Fruit fly (Drosophila melanogaster) whole organism, embryonic: Measurements from ENCODE around the gene CG11382.

Source experiments
- B-H1 ChIP-seq: fragments of 200-800 bp; sonication (Bioruptor generic); IDR thresholded peaks from 3 replicates; pipeline ENCODE4 v1.3.6; 2022; ENCODE audit warnings: missing biosample characterization, missing genetic modification characterization
- CG11093 ChIP-seq: fragments of 200-800 bp; sonication (Bioruptor generic); IDR thresholded peaks from 3 replicates; pipeline ENCODE4 v1.3.6; 2022; ENCODE audit warnings: missing biosample characterization, missing genetic modification characterization
- CG1233 ChIP-seq: fragments of 200-800 bp; sonication (Bioruptor generic); optimal IDR thresholded peaks from 4 replicates; lab custom pipeline; 2018; ENCODE audit warnings: missing biosample characterization, mild to moderate bottlenecking, missing genetic modification characterization
- CG13287 ChIP-seq: fragments of 200-800 bp; sonication (Bioruptor generic); IDR thresholded peaks from 2 replicates; pipeline ENCODE4 v1.3.6; 2022; ENCODE audit warnings: missing biosample characterization, missing genetic modification characterization; ENCODE audit not compliant: partially characterized antibody
- CG14860 ChIP-seq: fragments of 200-800 bp; sonication (Bioruptor generic); IDR thresholded peaks from 3 replicates; pipeline ENCODE4 v1.3.6; 2022; ENCODE audit warnings: missing biosample characterization, missing genetic modification characterization; ENCODE audit not compliant: partially characterized antibody
- CG15073 ChIP-seq: fragments of 200-800 bp; sonication (Bioruptor generic); optimal IDR thresholded peaks from 2 replicates; lab custom pipeline; 2016; ENCODE audit warnings: missing biosample characterization, missing genetic modification characterization
- CG3847 ChIP-seq: fragments of 200-800 bp; sonication (Bioruptor generic); IDR thresholded peaks from 2 replicates; pipeline ENCODE4 v1.3.6; 2022; ENCODE audit warnings: missing biosample characterization, missing genetic modification characterization
- CG4360 ChIP-seq: fragments of 200-800 bp; sonication (Bioruptor generic); IDR thresholded peaks from 2 replicates; pipeline ENCODE4 v1.3.6; 2022; ENCODE audit warnings: missing biosample characterization, missing genetic modification characterization
- CG9797 ChIP-seq: fragments of 200-800 bp; sonication (Bioruptor generic); optimal IDR thresholded peaks from 3 replicates; lab custom pipeline; 2018; ENCODE audit warnings: missing biosample characterization, mild to moderate bottlenecking, missing genetic modification characterization
- D19A ChIP-seq: fragments of 200-800 bp; optimal IDR thresholded peaks from 3 replicates; lab custom pipeline; 2019; ENCODE audit warnings: missing biosample characterization, mild to moderate bottlenecking, missing genetic modification characterization, moderate library complexity
- E2f1 ChIP-seq: fragments of 200-800 bp; sonication (Bioruptor generic); IDR thresholded peaks from 2 replicates; pipeline ENCODE4 v1.3.6; 2022; ENCODE audit warnings: missing biosample characterization, missing genetic modification characterization
- HHEX ChIP-seq: fragments of 200-800 bp; sonication (Bioruptor generic); optimal IDR thresholded peaks from 3 replicates; lab custom pipeline; 2017; ENCODE audit warnings: missing biosample characterization, mild to moderate bottlenecking, missing genetic modification characterization, missing genetic modification reagents
- HLH4C ChIP-seq: fragments of 200-800 bp; sonication (Bioruptor generic); IDR thresholded peaks from 3 replicates; pipeline ENCODE4 v1.3.6; 2022; ENCODE audit warnings: missing biosample characterization, missing genetic modification characterization; ENCODE audit not compliant: partially characterized antibody
- HmgD ChIP-seq: fragments of 200-800 bp; sonication (Bioruptor generic); optimal IDR thresholded peaks from 3 replicates; lab custom pipeline; 2016; ENCODE audit warnings: missing biosample characterization, missing genetic modification characterization
- Lim3 ChIP-seq: fragments of 200-800 bp; sonication (Bioruptor generic); IDR thresholded peaks from 2 replicates; pipeline ENCODE4 v1.3.6; 2022; ENCODE audit warnings: missing biosample characterization, missing genetic modification characterization
- PHDP ChIP-seq: fragments of 200-800 bp; sonication (Bioruptor generic); optimal IDR thresholded peaks from 3 replicates; lab custom pipeline; 2018; ENCODE audit warnings: missing biosample characterization, mild to moderate bottlenecking, missing genetic modification characterization, moderate library complexity
- Ravus ChIP-seq: fragments of 200-800 bp; sonication (Bioruptor generic); IDR thresholded peaks from 2 replicates; pipeline ENCODE4 v1.3.6; 2022; ENCODE audit warnings: missing biosample characterization, missing genetic modification characterization
- Taf1 ChIP-seq: fragments of 200-800 bp; sonication (Bioruptor generic); IDR thresholded peaks from 2 replicates; pipeline ENCODE4 v1.3.6; 2022; ENCODE audit warnings: missing biosample characterization, missing genetic modification characterization
- Trl ChIP-seq, 3 experiments: fragments of >200 bp in 2 of 3; fragments of 200-800 bp in 1 of 3; sonication (Bioruptor generic) in 1 of 3; optimal IDR thresholded peaks; 2 replicates in 1 of 3; 3 replicates in 2 of 3; lab custom pipeline; 2016 to 2017; ENCODE audit warnings: missing biosample characterization in 1 of 3, missing genetic modification characterization in 1 of 3
- az2 ChIP-seq: fragments of 200-800 bp; sonication (Bioruptor generic); optimal IDR thresholded peaks from 3 replicates; lab custom pipeline; 2016; ENCODE audit warnings: missing biosample characterization, missing genetic modification characterization
- bigmax ChIP-seq: fragments of 200-800 bp; sonication (Bioruptor generic); optimal IDR thresholded peaks from 2 replicates; lab custom pipeline; 2018; ENCODE audit warnings: missing biosample characterization, mild to moderate bottlenecking, missing genetic modification characterization
- caup ChIP-seq: fragments of 200-800 bp; sonication (Bioruptor generic); optimal IDR thresholded peaks from 3 replicates; lab custom pipeline; 2017; ENCODE audit warnings: missing biosample characterization, mild to moderate bottlenecking, missing genetic modification characterization, moderate library complexity; ENCODE audit not compliant: severe bottlenecking
- cwo ChIP-seq: fragments of 200-800 bp; sonication (Bioruptor generic); optimal IDR thresholded peaks from 3 replicates; lab custom pipeline; 2017; ENCODE audit warnings: missing biosample characterization, missing genetic modification characterization, mild to moderate bottlenecking, moderate library complexity, missing genetic modification reagents
- dati ChIP-seq: fragments of 200-800 bp; sonication (Bioruptor generic); IDR thresholded peaks from 2 replicates; pipeline ENCODE4 v1.3.6; 2022; ENCODE audit warnings: missing biosample characterization, missing genetic modification characterization
- gt ChIP-seq: fragments of 200-800 bp; sonication (Bioruptor generic); IDR thresholded peaks from 2 replicates; pipeline ENCODE4 v1.3.6; 2022; ENCODE audit warnings: missing biosample characterization, missing genetic modification characterization
- kay ChIP-seq: fragments of 200-800 bp; sonication (Bioruptor generic); optimal IDR thresholded peaks from 2 replicates; lab custom pipeline; 2016; ENCODE audit warnings: missing biosample characterization, missing genetic modification characterization
- pb ChIP-seq: fragments of 200-800 bp; sonication (Bioruptor generic); optimal IDR thresholded peaks from 3 replicates; lab custom pipeline; 2016; ENCODE audit warnings: missing biosample characterization, missing genetic modification characterization
- peb ChIP-seq: fragments of 200-800 bp; sonication (Bioruptor generic); IDR thresholded peaks from 2 replicates; pipeline ENCODE4 v1.3.6; 2022; ENCODE audit warnings: missing biosample characterization, missing genetic modification characterization
- rib ChIP-seq: fragments of 200-800 bp; sonication (Bioruptor generic); IDR thresholded peaks from 2 replicates; pipeline ENCODE4 v1.3.6; 2022; ENCODE audit warnings: missing biosample characterization, missing genetic modification characterization
- row ChIP-seq: fragments of 200-800 bp; sonication (Bioruptor generic); IDR thresholded peaks from 3 replicates; pipeline ENCODE4 v1.3.6; 2022; ENCODE audit warnings: missing biosample characterization, missing genetic modification characterization
- slp2 ChIP-seq: fragments of 200-800 bp; sonication (Bioruptor generic); optimal IDR thresholded peaks from 2 replicates; lab custom pipeline; 2016; ENCODE audit warnings: missing biosample characterization, missing genetic modification characterization
- sqz ChIP-seq: fragments of 200-800 bp; sonication (Bioruptor generic); optimal IDR thresholded peaks from 3 replicates; lab custom pipeline; 2018; ENCODE audit warnings: missing biosample characterization, mild to moderate bottlenecking, missing genetic modification characterization
- tio ChIP-seq: fragments of 200-800 bp; sonication (Bioruptor generic); optimal IDR thresholded peaks from 2 replicates; lab custom pipeline; 2017; ENCODE audit warnings: missing biosample characterization, missing genetic modification characterization, inconsistent platforms
- twi ChIP-seq: fragments of 200-800 bp; optimal IDR thresholded peaks from 2 replicates; lab custom pipeline; 2019; ENCODE audit warnings: missing biosample characterization, mild to moderate bottlenecking, missing genetic modification characterization, moderate library complexity
- z ChIP-seq: fragments of 200-800 bp; sonication (Bioruptor generic); IDR thresholded peaks from 3 replicates; pipeline ENCODE4 v1.3.6; 2022; ENCODE audit warnings: missing biosample characterization, missing genetic modification characterization

Gene CG11382

dm6 chrX:1181320-1181719 is 28.4 kb upstream of the CG11382 start, which contains the start of gene CG14627:
TSS of gene CG14627 (plus strand) at chrX:1181620.
- no peak for TF ChIP-seq CG3847 (GFP tag; lab: Robert Waterston, UW)
- TF ChIP-seq HmgD (GFP tag; lab: Kevin White, UChicago): no peak
- no peak for TF ChIP-seq B-H1
- TF ChIP-seq Trl (optimal IDR thresholded peaks at IDR 0.05; lab: Kevin White, UChicago): no peak
- no peak for TF ChIP-seq Trl (GFP tag; optimal IDR thresholded peaks at IDR 0.05; lab: Kevin White, UChicago)
- TF ChIP-seq twi (tag; lab: Kevin White, UChicago): no peak
- TF ChIP-seq az2 (GFP tag; lab: Kevin White, UChicago): no peak

DNA sequence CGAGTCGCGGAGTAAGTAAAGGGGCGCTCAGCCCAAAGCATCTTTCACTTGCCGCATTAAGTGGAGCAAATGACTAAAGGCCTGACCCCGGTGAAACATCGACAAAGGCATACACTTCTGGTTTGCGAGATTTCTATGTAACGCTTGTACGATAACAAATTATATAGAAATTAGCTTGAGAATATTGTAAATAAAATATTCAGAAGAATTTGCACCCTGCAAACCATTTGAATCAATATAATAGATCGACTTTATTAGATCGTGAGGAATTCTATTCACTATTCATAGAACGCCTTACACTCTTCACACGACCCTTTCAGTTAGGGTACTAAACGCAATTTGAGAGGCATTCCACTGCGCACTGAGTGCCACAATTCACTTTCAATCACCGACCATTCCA is 26.0 kb upstream of the CG11382 start:
- TF ChIP-seq row (GFP tag; lab: Robert Waterston, UW): peak; percentile 49
- no peak for TF ChIP-seq tio (GFP tag; lab: Kevin White, UChicago)
- no peak for TF ChIP-seq dati (GFP tag; lab: Robert Waterston, UW)
- TF ChIP-seq slp2 (GFP tag; lab: Kevin White, UChicago): no peak
- no peak for TF ChIP-seq PHDP (tag; lab: Kevin White, UChicago)
- no peak for TF ChIP-seq HLH4C (GFP tag; lab: Robert Waterston, UW)
- no peak for TF ChIP-seq caup (GFP tag; lab: Kevin White, UChicago)
- TF ChIP-seq CG14860 (GFP tag; lab: Robert Waterston, UW): no peak
- TF ChIP-seq cwo: no peak
- no peak for TF ChIP-seq HHEX (GFP tag; lab: Kevin White, UChicago)
- no peak for TF ChIP-seq E2f1 (GFP tag; lab: Robert Waterston, UW)
- peak; percentile 94 for TF ChIP-seq D19A (tag; lab: Kevin White, UChicago)

dm6 chrX:1184478-1184877 is 25.3 kb upstream of the CG11382 start, which contains the start of gene CG14626:
TSS of gene CG14626 (plus strand) at chrX:1184778.
- TF ChIP-seq CG13287 (GFP tag; lab: Robert Waterston, UW) (no peak), CG15073 (GFP tag; lab: Kevin White, UChicago) (no peak), gt (GFP tag; lab: Robert Waterston, UW) (no peak), CG4360 (GFP tag; lab: Robert Waterston, UW) (no peak), peb (no peak), kay (GFP tag; lab: Kevin White, UChicago) (no peak), PHDP (tag; lab: Kevin White, UChicago) (no peak), rib (no peak), bigmax (GFP tag; lab: Kevin White, UChicago) (no peak)

DNA sequence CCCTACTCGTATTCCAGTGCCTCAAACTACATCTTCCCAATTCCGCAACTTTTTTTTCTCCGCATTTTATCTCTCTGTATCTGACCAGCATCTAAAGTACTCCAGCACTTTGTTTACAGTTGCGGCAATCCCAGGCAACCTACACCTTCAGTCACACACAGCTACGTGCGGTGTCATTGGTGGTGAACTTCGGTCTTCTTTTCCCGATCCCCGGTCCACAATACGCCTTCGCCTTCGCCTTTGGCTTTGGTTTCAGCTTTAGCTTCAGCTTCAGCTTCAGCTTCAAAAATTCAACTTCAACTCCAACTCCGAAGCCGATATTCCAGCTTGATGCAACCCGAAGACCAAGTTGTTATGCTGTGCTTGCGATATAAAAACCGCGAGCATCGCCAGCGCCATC is 18.8 kb upstream of the CG11382 start, which contains the start of gene CG11380:
Gene CG11380, plus strand, starts transcription at position 301 of the 400 bp plus-strand sequence.
- TF ChIP-seq z: no peak
- no peak for TF ChIP-seq sqz (GFP tag; lab: Kevin White, UChicago)
- TF ChIP-seq pb: no peak
- TF ChIP-seq Lim3 (GFP tag; lab: Robert Waterston, UW): no peak
- TF ChIP-seq CG1233: no peak
- TF ChIP-seq Ravus (GFP tag; lab: Robert Waterston, UW): no peak
- TF ChIP-seq Taf1 (GFP tag; lab: Robert Waterston, UW): no peak
- no peak for TF ChIP-seq CG11093 (GFP tag; lab: Robert Waterston, UW)
- no peak for TF ChIP-seq CG9797 (GFP tag; lab: Kevin White, UChicago)
